Fruit fly (Drosophila melanogaster): Measurements from ENCODE around the gene CG6310.

DNA sequence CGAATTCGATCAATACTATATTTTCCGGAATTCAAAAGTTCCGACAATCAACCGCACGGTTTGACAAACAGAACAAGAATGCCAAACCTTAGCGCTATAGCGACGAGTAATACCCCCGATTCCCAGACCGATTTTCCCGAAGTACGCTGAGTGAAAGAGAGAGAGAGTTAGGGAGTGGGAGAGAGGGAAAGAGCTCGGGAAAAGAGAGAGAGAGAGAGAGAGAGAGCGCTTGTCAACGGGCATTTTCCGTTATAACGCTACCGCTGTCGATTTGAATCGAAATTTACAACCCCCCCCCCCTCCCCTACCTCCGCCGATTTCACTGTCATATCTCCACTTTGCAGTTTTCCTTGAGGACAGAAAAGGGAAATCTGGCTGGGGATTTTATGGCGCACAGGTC lies 23.1 kb downstream of the CG6310 start:
- TF ChIP-seq CG34367 (tag; optimal IDR thresholded peaks at IDR 0.05) (no peak), CG32121 (GFP tag; IDR thresholded peaks at IDR 0.05) (no peak), rn (GFP tag; IDR thresholded peaks at IDR 0.05) (no peak), CG17806 (tag; optimal IDR thresholded peaks at IDR 0.05) (no peak), Snoo (tag; optimal IDR thresholded peaks at IDR 0.05) (no peak), Ets98B (GFP tag; IDR thresholded peaks at IDR 0.05) (no peak), CG12605 (GFP tag; IDR thresholded peaks at IDR 0.05) (no peak), Pif1B (GFP tag; optimal IDR thresholded peaks at IDR 0.05) (no peak), CG13204 (GFP tag; optimal IDR thresholded peaks at IDR 0.05) (no peak), Pif1A (GFP tag; optimal IDR thresholded peaks at IDR 0.05) (no peak), CG15710 (tag; optimal IDR thresholded peaks at IDR 0.05) (no peak), gl (tag; optimal IDR thresholded peaks at IDR 0.05) (no peak), CG14655 (GFP tag; optimal IDR thresholded peaks at IDR 0.05) (no peak)
